Fruit fly (Drosophila melanogaster) ovary, adult (tissue): ENCODE results near the gene Tengl4.

Source experiments
- CG17801 ChIP-seq: fragments of 200-800 bp; optimal IDR thresholded peaks from 2 replicates; lab custom pipeline; 2019; ENCODE audit warnings: missing biosample characterization, mild to moderate bottlenecking, missing genetic modification characterization, moderate library complexity; ENCODE audit not compliant: partially characterized antibody

Gene Tengl4

dm6 chr3R:10949984-10950383, at the start of gene Tengl4:
Tengl4 (plus strand) TSS chr3R:10950284.
- TF ChIP-seq CG17801, result no peak

- TF ChIP-seq CG17801, result no peak
Measured at dm6 chr3R:10957630-10958029, 7.5 kb downstream of the Tengl4 start.

dm6 chr3R:10972139-10972538, 22.1 kb downstream of the Tengl4 start, which contains the start of gene side-VI:
side-VI (plus strand) TSS chr3R:10972381.
- TF ChIP-seq CG17801, result no peak
